Worm (Caenorhabditis elegans) whole organism, young adult: ENCODE results near the gene pks-1.

Experiments
- B0019.2 ChIP-seq: fragments of 200-800 bp; sonication (Bioruptor generic); conservative IDR thresholded peaks from 2 replicates; pipeline ENCODE4 v1.3.6; 2022; ENCODE audit warnings: missing genetic modification reagents, missing genetic modification characterization, missing compliant biosample characterization
- B0261.1 ChIP-seq: sonication (generic microtip); optimal IDR thresholded peaks from 2 replicates; lab custom pipeline; 2016; ENCODE audit warnings: mild to moderate bottlenecking, missing genetic modification characterization, moderate library complexity, missing compliant biosample characterization
- C06A6.2 ChIP-seq: fragments of 200-800 bp; sonication (Bioruptor generic); conservative IDR thresholded peaks from 2 replicates; pipeline ENCODE4 v1.3.6; 2022; ENCODE audit warnings: missing genetic modification characterization, missing compliant biosample characterization
- F57A8.1 ChIP-seq: fragments of 200-800 bp; sonication (Bioruptor generic); optimal IDR thresholded peaks from 2 replicates; lab custom pipeline; 2018; ENCODE audit warnings: mild to moderate bottlenecking, missing genetic modification characterization, moderate library complexity, missing compliant biosample characterization
- T26A5.8 ChIP-seq: sonication (generic microtip); optimal IDR thresholded peaks from 2 replicates; lab custom pipeline; 2016; ENCODE audit warnings: missing genetic modification characterization, missing compliant biosample characterization
- Y56A3A.18 ChIP-seq: fragments of 200-800 bp; sonication (Bioruptor generic); IDR thresholded peaks from 2 replicates; pipeline ENCODE4 v1.3.6; 2022; ENCODE audit warnings: missing genetic modification reagents, missing genetic modification characterization, missing compliant biosample characterization
- ZK185.1 ChIP-seq: sonication (generic microtip); optimal IDR thresholded peaks from 2 replicates; lab custom pipeline; 2016; ENCODE audit warnings: mild to moderate bottlenecking, missing genetic modification characterization, missing compliant biosample characterization; ENCODE audit not compliant: poor library complexity, severe bottlenecking
- aptf-3 ChIP-seq: fragments of 200-800 bp; sonication (Bioruptor generic); IDR thresholded peaks from 2 replicates; pipeline ENCODE4 v1.3.6; 2022; ENCODE audit warnings: missing genetic modification characterization, missing compliant biosample characterization
- atf-7 ChIP-seq: sonication (generic microtip); optimal IDR thresholded peaks from 2 replicates; lab custom pipeline; 2017; ENCODE audit warnings: mild to moderate bottlenecking, missing genetic modification characterization, missing compliant biosample characterization
- attf-3 ChIP-seq: fragments of 200-800 bp; sonication (Bioruptor generic); conservative IDR thresholded peaks from 2 replicates; pipeline ENCODE4 v1.3.6; 2022; ENCODE audit warnings: missing genetic modification reagents, missing genetic modification characterization, missing compliant biosample characterization
- bed-1 ChIP-seq: fragments of 200-800 bp; sonication (Bioruptor generic); IDR thresholded peaks from 2 replicates; pipeline ENCODE4 v1.3.6; 2022; ENCODE audit warnings: missing genetic modification reagents, missing genetic modification characterization, missing compliant biosample characterization
- bed-2 ChIP-seq: fragments of 200-800 bp; sonication (Bioruptor generic); IDR thresholded peaks from 2 replicates; pipeline ENCODE4 v1.3.6; 2022; ENCODE audit warnings: missing genetic modification reagents, missing genetic modification characterization, missing compliant biosample characterization
- cebp-1 ChIP-seq, 2 experiments: fragments of 200-800 bp in 1 of 2; sonication (Bioruptor generic) in 1 of 2; sonication (generic microtip) in 1 of 2; IDR thresholded peaks in 1 of 2; optimal IDR thresholded peaks in 1 of 2; 2 replicates each; pipeline versions ENCODE4 v1.3.6 to Lab custom; 2017 to 2022; ENCODE audit warnings: missing compliant biosample characterization in 2 of 2, missing genetic modification characterization in 2 of 2, mild to moderate bottlenecking in 1 of 2, missing genetic modification reagents in 1 of 2, moderate library complexity in 1 of 2
- ceh-40 ChIP-seq: fragments of 200-800 bp; sonication (Bioruptor generic); IDR thresholded peaks from 2 replicates; pipeline ENCODE4 v1.3.6; 2022; ENCODE audit warnings: missing genetic modification characterization, missing compliant biosample characterization
- ceh-91 ChIP-seq: fragments of 200-800 bp; sonication (Bioruptor generic); IDR thresholded peaks from 2 replicates; pipeline ENCODE4 v1.3.6; 2022; ENCODE audit warnings: missing genetic modification reagents, missing genetic modification characterization, missing compliant biosample characterization
- dox-1 ChIP-seq: fragments of 200-800 bp; sonication (Bioruptor generic); IDR thresholded peaks from 2 replicates; pipeline ENCODE4 v1.3.6; 2022; ENCODE audit warnings: missing genetic modification reagents, missing genetic modification characterization, missing compliant biosample characterization
- dpff-1 ChIP-seq: sonication (generic microtip); optimal IDR thresholded peaks from 2 replicates; lab custom pipeline; 2017; ENCODE audit warnings: mild to moderate bottlenecking, missing genetic modification characterization, missing compliant biosample characterization
- egl-44 ChIP-seq: fragments of 200-800 bp; sonication (Bioruptor generic); IDR thresholded peaks from 2 replicates; pipeline ENCODE4 v1.3.6; 2022; ENCODE audit warnings: missing genetic modification reagents, missing genetic modification characterization, missing compliant biosample characterization
- ekl-4 ChIP-seq: fragments of 200-800 bp; sonication (Bioruptor generic); IDR thresholded peaks from 2 replicates; pipeline ENCODE4 v1.3.6; 2022; ENCODE audit warnings: missing genetic modification reagents, missing genetic modification characterization, missing compliant biosample characterization
- ets-4 ChIP-seq: fragments of 200-800 bp; sonication (Bioruptor generic); optimal IDR thresholded peaks from 2 replicates; lab custom pipeline; 2018; ENCODE audit warnings: mild to moderate bottlenecking, missing genetic modification characterization, missing compliant biosample characterization
- fkh-3 ChIP-seq: sonication (generic microtip); optimal IDR thresholded peaks from 2 replicates; lab custom pipeline; 2016; ENCODE audit warnings: mild to moderate bottlenecking, missing genetic modification characterization, missing compliant biosample characterization
- hlh-26 ChIP-seq: fragments of 200-800 bp; sonication (Bioruptor generic); conservative IDR thresholded peaks from 2 replicates; pipeline ENCODE4 v1.3.6; 2022; ENCODE audit warnings: missing genetic modification reagents, missing genetic modification characterization, missing compliant biosample characterization
- let-526 ChIP-seq: fragments of 200-800 bp; sonication (Bioruptor generic); IDR thresholded peaks from 2 replicates; pipeline ENCODE4 v1.3.6; 2022; ENCODE audit warnings: missing genetic modification reagents, missing genetic modification characterization, missing compliant biosample characterization
- lin-26 ChIP-seq: fragments of 200-800 bp; sonication (Bioruptor generic); IDR thresholded peaks from 2 replicates; pipeline ENCODE4 v1.3.6; 2022; ENCODE audit warnings: missing genetic modification reagents, missing genetic modification characterization, missing compliant biosample characterization
- lin-54 ChIP-seq: fragments of 200-800 bp; sonication (Bioruptor generic); optimal IDR thresholded peaks from 2 replicates; lab custom pipeline; 2018; ENCODE audit warnings: mild to moderate bottlenecking, missing genetic modification characterization, missing compliant biosample characterization
- lsl-1 ChIP-seq: fragments of 200-800 bp; sonication (Bioruptor generic); optimal IDR thresholded peaks from 2 replicates; lab custom pipeline; 2018; ENCODE audit warnings: mild to moderate bottlenecking, missing genetic modification characterization, moderate library complexity, missing compliant biosample characterization
- lsy-27 ChIP-seq: sonication (generic microtip); optimal IDR thresholded peaks from 2 replicates; lab custom pipeline; 2017; ENCODE audit warnings: missing genetic modification characterization, mild to moderate bottlenecking, missing compliant biosample characterization, antibody characterized with exemption, missing genotype, borderline replicate concordance; ENCODE audit not compliant: insufficient read depth
- madf-3 ChIP-seq: fragments of 200-800 bp; sonication (Bioruptor generic); IDR thresholded peaks from 2 replicates; pipeline ENCODE4 v1.3.6; 2022; ENCODE audit warnings: missing genetic modification reagents, missing genetic modification characterization, missing compliant biosample characterization
- madf-8 ChIP-seq: fragments of 200-800 bp; sonication (Bioruptor generic); conservative IDR thresholded peaks from 2 replicates; pipeline ENCODE4 v1.3.6; 2022; ENCODE audit warnings: missing genetic modification reagents, missing genetic modification characterization, missing compliant biosample characterization
- nfya-1 ChIP-seq: sonication (generic microtip); optimal IDR thresholded peaks from 2 replicates; lab custom pipeline; 2017; ENCODE audit warnings: antibody characterized with exemption, missing compliant biosample characterization, missing genetic modification characterization, borderline replicate concordance; ENCODE audit not compliant: insufficient read depth
- nhr-120 ChIP-seq: fragments of 200-800 bp; sonication (Bioruptor generic); IDR thresholded peaks from 2 replicates; pipeline ENCODE4 v1.3.6; 2022; ENCODE audit warnings: missing genetic modification characterization, missing compliant biosample characterization
- nhr-80 ChIP-seq: sonication (generic microtip); optimal IDR thresholded peaks from 2 replicates; lab custom pipeline; 2016; ENCODE audit warnings: missing genetic modification characterization, missing compliant biosample characterization
- rpc-1 ChIP-seq, 2 experiments: fragments of 150-350 bp in 1 of 2; sonication (generic microtip) in 1 of 2; optimal IDR thresholded peaks; 2 replicates each; lab custom pipeline; 2014 to 2018; ENCODE audit warnings: missing biosample characterization in 1 of 2, missing genetic modification characterization in 1 of 2, missing genetic modification reagents in 1 of 2, missing genotype in 1 of 2
- snpc-1.3 ChIP-seq: sonication (generic microtip); optimal IDR thresholded peaks from 2 replicates; lab custom pipeline; 2017; ENCODE audit warnings: missing genetic modification characterization, mild to moderate bottlenecking, missing compliant biosample characterization, antibody characterized with exemption, moderate library complexity, missing genotype, missing genetic modification reagents; ENCODE audit not compliant: insufficient read depth
- somi-1 ChIP-seq: fragments of 200-800 bp; sonication (Bioruptor generic); optimal IDR thresholded peaks from 2 replicates; lab custom pipeline; 2018; ENCODE audit warnings: mild to moderate bottlenecking, missing genetic modification characterization, missing compliant biosample characterization
- zim-3 ChIP-seq: sonication (generic microtip); optimal IDR thresholded peaks from 2 replicates; lab custom pipeline; 2017; ENCODE audit warnings: mild to moderate bottlenecking, missing genetic modification characterization, moderate library complexity, missing compliant biosample characterization
- ztf-18 ChIP-seq: sonication (generic microtip); optimal IDR thresholded peaks from 2 replicates; lab custom pipeline; 2016; ENCODE audit warnings: missing genotype, mild to moderate bottlenecking, missing genetic modification characterization, missing compliant biosample characterization
- ztf-3 ChIP-seq: fragments of 200-800 bp; sonication (Bioruptor generic); optimal IDR thresholded peaks from 2 replicates; lab custom pipeline; 2018; ENCODE audit warnings: mild to moderate bottlenecking, missing genetic modification characterization, missing compliant biosample characterization

Gene pks-1

ce11 chrX:5475164-5475576, 61.6 kb downstream of the pks-1 start (continued):
- TF ChIP-seq nfya-1 (no peak), somi-1 (GFP tag; lab: Kevin White, UChicago) (no peak), zim-3 (tag; lab: Kevin White, UChicago) (no peak), ceh-40 (no peak), ztf-3 (no peak)

- TF ChIP-seq zim-3 (tag; lab: Kevin White, UChicago) (no peak), madf-8 (GFP tag; lab: Robert Waterston, UW) (no peak), nhr-80 (tag; lab: Kevin White, UChicago) (peak; percentile 64), ets-4 (no peak), B0019.2 (GFP tag; lab: Robert Waterston, UW) (no peak), dpff-1 (tag; lab: Kevin White, UChicago) (no peak), bed-1 (GFP tag; lab: Robert Waterston, UW) (no peak), egl-44 (GFP tag; lab: Robert Waterston, UW) (no peak), let-526 (0 out of 2 replicates have a peak, but pooled peaks have one; percentile 11), rpc-1 (optimal IDR thresholded peaks at IDR 0.05; lab: Kevin White, UChicago) (no peak), rpc-1 (tag; optimal IDR thresholded peaks at IDR 0.05; lab: Kevin White, UChicago) (no peak), attf-3 (GFP tag; lab: Robert Waterston, UW) (no peak), T26A5.8 (tag; lab: Kevin White, UChicago) (no peak), Y56A3A.18 (GFP tag; lab: Robert Waterston, UW) (no peak), lsy-27 (tag; lab: Kevin White, UChicago) (no peak), dox-1 (GFP tag; lab: Robert Waterston, UW) (0 out of 2 replicates have a peak, but pooled peaks have one; percentile 18), ZK185.1 (tag; lab: Kevin White, UChicago) (no peak), snpc-1.3 (tag; lab: Kevin White, UChicago) (no peak), B0261.1 (no peak), lin-54 (GFP tag; lab: Kevin White, UChicago) (no peak), ekl-4 (no peak), ztf-3 (no peak), ztf-18 (no peak), C06A6.2 (GFP tag; lab: Robert Waterston, UW) (no peak)
These were observed 62.7 kb downstream of the pks-1 start for ce11 chrX:5476357-5476756.

- TF ChIP-seq bed-2 (GFP tag; lab: Robert Waterston, UW) (no peak), somi-1 (GFP tag; lab: Kevin White, UChicago) (no peak), ceh-91 (GFP tag; lab: Robert Waterston, UW) (no peak), nhr-120 (GFP tag; lab: Robert Waterston, UW) (0 out of 2 replicates have a peak, but pooled peaks have one; percentile 8)
- TF ChIP-seq, all 124 proteins: peak for 1
These were observed 64.0 kb downstream of the pks-1 start for ce11 chrX:5477597-5477996.

- TF ChIP-seq bed-1 (GFP tag; lab: Robert Waterston, UW) (no peak), fkh-3 (tag; lab: Kevin White, UChicago) (no peak), lin-26 (GFP tag; lab: Robert Waterston, UW) (no peak), atf-7 (tag; lab: Kevin White, UChicago) (no peak), egl-44 (GFP tag; lab: Robert Waterston, UW) (no peak), F57A8.1 (GFP tag; lab: Kevin White, UChicago) (no peak), madf-3 (GFP tag; lab: Robert Waterston, UW) (no peak), hlh-26 (no peak), lsl-1 (no peak), cebp-1 (GFP tag; IDR thresholded peaks at IDR 0.05; lab: Robert Waterston, UW) (no peak), cebp-1 (tag; optimal IDR thresholded peaks at IDR 0.05; lab: Kevin White, UChicago) (no peak), aptf-3 (GFP tag; lab: Robert Waterston, UW) (no peak)
These were observed 65.3 kb downstream of the pks-1 start for ce11 chrX:5478875-5479274.
